Worm (Caenorhabditis elegans) whole organism, L1 larva: ENCODE data around the gene spig-3.
"Not testable (repeated sequence)": the region's sequence is repeated elsewhere in the genome, so short reads cannot be mapped to it uniquely, and the experiment has no call there.

Experiments
- C34B4.2 ChIP-seq: sonication (generic microtip); optimal IDR thresholded peaks from 2 replicates; lab custom pipeline; 2017; ENCODE audit warnings: mild to moderate bottlenecking, missing genetic modification characterization, missing compliant biosample characterization
- mab-9 ChIP-seq: fragments of 200-800 bp; sonication (Bioruptor generic); IDR thresholded peaks from 2 replicates; pipeline ENCODE4 v1.3.6; 2022; ENCODE audit warnings: missing genetic modification reagents, missing genetic modification characterization, missing compliant biosample characterization
- snpc-4 ChIP-seq: fragments of 150-350 bp; optimal IDR thresholded peaks from 2 replicates; lab custom pipeline; 2014; ENCODE audit warnings: missing biosample characterization, missing genetic modification characterization
- zip-4 ChIP-seq: fragments of 200-800 bp; sonication (Bioruptor generic); optimal IDR thresholded peaks from 2 replicates; lab custom pipeline; 2018; ENCODE audit warnings: mild to moderate bottlenecking, missing genetic modification characterization, moderate library complexity, missing compliant biosample characterization

ce11 chrV:14277456-14277855, 22.0 kb downstream of the spig-3 start:
- peak; percentile 40 for TF ChIP-seq snpc-4 (tag; lab: Kevin White, UChicago)
- not testable (repeated sequence) for TF ChIP-seq C34B4.2 (tag; lab: Kevin White, UChicago); mab-9 (GFP tag; lab: Robert Waterston, UW); zip-4 (GFP tag; lab: Kevin White, UChicago)
